Worm (Caenorhabditis elegans) whole organism, early embryonic: ENCODE data around the gene Y119D3B.14.

Experiments used
- B0310.2 ChIP-seq: sonication (generic microtip); optimal IDR thresholded peaks from 2 replicates; lab custom pipeline; 2016; ENCODE audit warnings: mild to moderate bottlenecking, missing genetic modification characterization, missing compliant biosample characterization
- F13C5.2 ChIP-seq: sonication (generic microtip); optimal IDR thresholded peaks from 2 replicates; lab custom pipeline; 2017; ENCODE audit warnings: mild to moderate bottlenecking, missing genetic modification characterization, inconsistent platforms, missing compliant biosample characterization
- ama-1 ChIP-seq: fragments of 150-350 bp; optimal IDR thresholded peaks from 2 replicates; lab custom pipeline; 2014
- ceh-13 ChIP-seq: fragments of 200-800 bp; sonication (Bioruptor generic); optimal IDR thresholded peaks from 2 replicates; lab custom pipeline; 2018; ENCODE audit warnings: mild to moderate bottlenecking, missing genetic modification characterization, missing compliant biosample characterization
- ceh-36 ChIP-seq: sonication (generic microtip); optimal IDR thresholded peaks from 2 replicates; lab custom pipeline; 2016; ENCODE audit warnings: missing genetic modification characterization, inconsistent platforms, missing compliant biosample characterization
- hmbx-1 ChIP-seq: sonication (generic microtip); optimal IDR thresholded peaks from 2 replicates; lab custom pipeline; 2016; ENCODE audit warnings: mild to moderate bottlenecking, missing genetic modification characterization, missing compliant biosample characterization
- hmg-4 ChIP-seq: fragments of 200-800 bp; sonication (Bioruptor generic); optimal IDR thresholded peaks from 2 replicates; lab custom pipeline; 2018; ENCODE audit warnings: mild to moderate bottlenecking, missing genetic modification characterization, missing compliant biosample characterization
- hnd-1 ChIP-seq: sonication (generic microtip); optimal IDR thresholded peaks from 2 replicates; lab custom pipeline; 2016; ENCODE audit warnings: missing genetic modification characterization, missing compliant biosample characterization
- pes-1 ChIP-seq: fragments of 200-800 bp; sonication (Bioruptor generic); IDR thresholded peaks from 2 replicates; pipeline ENCODE4 v1.3.6; 2022; ENCODE audit warnings: missing genetic modification reagents, missing genetic modification characterization, missing compliant biosample characterization
- tbx-11 ChIP-seq: fragments of 200-800 bp; sonication (Bioruptor generic); IDR thresholded peaks from 2 replicates; pipeline ENCODE4 v1.3.6; 2022; ENCODE audit warnings: missing genetic modification characterization, missing compliant biosample characterization
- tbx-37 ChIP-seq: fragments of 200-800 bp; sonication (Bioruptor generic); conservative IDR thresholded peaks from 2 replicates; pipeline ENCODE4 v1.3.6; 2022; ENCODE audit warnings: missing genetic modification reagents, missing genetic modification characterization, missing compliant biosample characterization
- tra-4 ChIP-seq: sonication (generic microtip); optimal IDR thresholded peaks from 2 replicates; lab custom pipeline; 2017; ENCODE audit warnings: missing genetic modification characterization, missing compliant biosample characterization

ce11 chrIII:1147863-1148262 is 45.7 kb downstream of the Y119D3B.14 start:
- TF ChIP-seq B0310.2 (tag; lab: Kevin White, UChicago) (no peak), ceh-36 (tag; lab: Kevin White, UChicago) (no peak), ama-1 (lab: Kevin White, UChicago) (no peak), hmbx-1 (tag; lab: Kevin White, UChicago) (no peak), hnd-1 (no peak), tbx-37 (GFP tag; lab: Robert Waterston, UW) (no peak), hmg-4 (no peak), F13C5.2 (no peak), tra-4 (tag; lab: Kevin White, UChicago) (no peak), pes-1 (GFP tag; lab: Robert Waterston, UW) (no peak), ceh-13 (no peak), tbx-11 (GFP tag; lab: Robert Waterston, UW) (no peak)
